Worm (Caenorhabditis elegans) whole organism, L1 larva: Measurements from ENCODE around the gene R10E8.6.
A peak's percentile ranks its signal among the peaks of the same experiment; 100 is the strongest.
"Not testable (repeated sequence)": the region's sequence is repeated elsewhere in the genome, so short reads cannot be mapped to it uniquely, and the experiment has no call there.

Experiments used
- C16A3.4 ChIP-seq: fragments of 150-350 bp; optimal IDR thresholded peaks from 2 replicates; lab custom pipeline; 2014; ENCODE audit warnings: missing biosample characterization, missing genetic modification characterization
- C34B4.2 ChIP-seq: sonication (generic microtip); optimal IDR thresholded peaks from 2 replicates; lab custom pipeline; 2017; ENCODE audit warnings: mild to moderate bottlenecking, missing genetic modification characterization, missing compliant biosample characterization
- Y116A8C.19 ChIP-seq: sonication (generic microtip); optimal IDR thresholded peaks from 2 replicates; lab custom pipeline; 2016; ENCODE audit warnings: missing compliant biosample characterization, missing genetic modification characterization, borderline replicate concordance
- blmp-1 ChIP-seq: fragments of 150-350 bp; optimal IDR thresholded peaks from 2 replicates; lab custom pipeline; 2014; ENCODE audit warnings: missing biosample characterization, missing genetic modification characterization
- ceh-82 ChIP-seq, 3 experiments: fragments of 150-350 bp in 1 of 3; sonication (generic microtip) in 2 of 3; optimal IDR thresholded peaks; 2 replicates each; lab custom pipeline; 2014 to 2017; ENCODE audit warnings: missing biosample characterization in 3 of 3, missing genetic modification characterization in 3 of 3
- ceh-90 ChIP-seq: sonication (generic microtip); optimal IDR thresholded peaks from 2 replicates; lab custom pipeline; 2016; ENCODE audit warnings: missing genetic modification characterization, missing compliant biosample characterization
- ces-1 ChIP-seq: fragments of 150-350 bp; optimal IDR thresholded peaks from 2 replicates; lab custom pipeline; 2014; ENCODE audit warnings: missing biosample characterization, missing genetic modification reagents, missing genetic modification characterization
- dpl-1 ChIP-seq, 3 experiments: fragments of 150-350 bp in 2 of 3; sonication (generic microtip) in 1 of 3; optimal IDR thresholded peaks; 2 replicates each; lab custom pipeline; 2014 to 2017; ENCODE audit warnings: missing biosample characterization in 3 of 3, missing genetic modification characterization in 3 of 3, missing genetic modification reagents in 3 of 3
- efl-1 ChIP-seq, 4 experiments: fragments of 150-350 bp; optimal IDR thresholded peaks in 3 of 4; peaks in 1 of 4; 1 replicate in 1 of 4; 2 replicates in 3 of 4; lab custom pipeline; 2014; ENCODE audit warnings: missing biosample characterization in 2 of 4, missing genetic modification characterization in 2 of 4, missing genetic modification reagents in 2 of 4
- efl-3 ChIP-seq: fragments of 200-800 bp; sonication (Bioruptor generic); optimal IDR thresholded peaks from 2 replicates; lab custom pipeline; 2018; ENCODE audit warnings: mild to moderate bottlenecking, missing genetic modification characterization, missing compliant biosample characterization
- egl-27 ChIP-seq, 2 experiments: fragments of 150-350 bp in 1 of 2; sonication (generic microtip); optimal IDR thresholded peaks; 3 replicates each; lab custom pipeline; 2017 to 2018; ENCODE audit warnings: missing biosample characterization in 2 of 2, missing genetic modification characterization in 2 of 2, missing genetic modification reagents in 2 of 2
- elt-2 ChIP-seq: sonication (generic microtip); optimal IDR thresholded peaks from 2 replicates; lab custom pipeline; 2016; ENCODE audit warnings: missing genetic modification characterization, mild to moderate bottlenecking, inconsistent platforms, missing compliant biosample characterization, missing genetic modification reagents
- fkh-10 ChIP-seq: sonication (generic microtip); optimal IDR thresholded peaks from 2 replicates; lab custom pipeline; 2017; ENCODE audit warnings: missing biosample characterization, missing genetic modification reagents, missing genetic modification characterization
- hlh-17 ChIP-seq: fragments of 200-800 bp; sonication (Bioruptor generic); optimal IDR thresholded peaks from 2 replicates; lab custom pipeline; 2018; ENCODE audit warnings: missing genetic modification characterization, mild to moderate bottlenecking, missing compliant biosample characterization, moderate library complexity, borderline replicate concordance
- hpl-2 ChIP-seq: fragments of 150-350 bp; optimal IDR thresholded peaks from 2 replicates; lab custom pipeline; 2014; ENCODE audit warnings: missing biosample characterization, missing genetic modification reagents, missing genetic modification characterization
- isw-1 ChIP-seq: fragments of 200-800 bp; sonication (Bioruptor generic); IDR thresholded peaks from 2 replicates; pipeline ENCODE4 v1.3.6; 2022; ENCODE audit warnings: missing genetic modification characterization, missing compliant biosample characterization
- lin-15B ChIP-seq: fragments of 150-350 bp; sonication (generic microtip); optimal IDR thresholded peaks from 3 replicates; lab custom pipeline; 2014; ENCODE audit warnings: missing biosample characterization, missing genetic modification characterization
- lin-35 ChIP-seq, 2 experiments: fragments of 150-350 bp; optimal IDR thresholded peaks; 2 replicates each; lab custom pipeline; 2014; ENCODE audit warnings: missing biosample characterization in 2 of 2, missing genetic modification characterization in 2 of 2, missing genetic modification reagents in 2 of 2
- lir-3 ChIP-seq: sonication (generic microtip); optimal IDR thresholded peaks from 2 replicates; lab custom pipeline; 2016; ENCODE audit warnings: mild to moderate bottlenecking, missing genetic modification characterization, moderate library complexity, missing compliant biosample characterization; ENCODE audit not compliant: poor library complexity
- lsy-2 ChIP-seq, 2 experiments: fragments of 150-350 bp; optimal IDR thresholded peaks; 2 replicates each; lab custom pipeline; 2014; ENCODE audit warnings: missing biosample characterization in 2 of 2, missing genetic modification characterization in 2 of 2
- mdl-1 ChIP-seq, 2 experiments: fragments of 150-350 bp; optimal IDR thresholded peaks; 2 replicates each; lab custom pipeline; 2014 to 2017; ENCODE audit warnings: missing biosample characterization in 2 of 2, missing genetic modification characterization in 2 of 2, inconsistent platforms in 1 of 2
- mep-1 ChIP-seq: fragments of 150-350 bp; optimal IDR thresholded peaks from 2 replicates; lab custom pipeline; 2014; ENCODE audit warnings: missing biosample characterization, missing genetic modification characterization
- nhr-12 ChIP-seq: sonication (generic microtip); optimal IDR thresholded peaks from 2 replicates; lab custom pipeline; 2017; ENCODE audit warnings: missing biosample characterization, missing genetic modification characterization
- nhr-20 ChIP-seq: sonication (generic microtip); optimal IDR thresholded peaks from 2 replicates; lab custom pipeline; 2016; ENCODE audit warnings: mild to moderate bottlenecking, missing genetic modification characterization, missing compliant biosample characterization
- nhr-28 ChIP-seq: fragments of 150-350 bp; optimal IDR thresholded peaks from 2 replicates; lab custom pipeline; 2014; ENCODE audit warnings: missing biosample characterization, missing genetic modification characterization
- nhr-71 ChIP-seq: sonication (generic microtip); optimal IDR thresholded peaks from 2 replicates; lab custom pipeline; 2016; ENCODE audit warnings: mild to moderate bottlenecking, missing genetic modification characterization, moderate library complexity, missing compliant biosample characterization
- nhr-76 ChIP-seq: sonication (generic microtip); optimal IDR thresholded peaks from 2 replicates; lab custom pipeline; 2017; ENCODE audit warnings: missing biosample characterization, missing genetic modification characterization
- pag-3 ChIP-seq: sonication (generic microtip); optimal IDR thresholded peaks from 2 replicates; lab custom pipeline; 2017; ENCODE audit warnings: missing genetic modification characterization, mild to moderate bottlenecking, missing compliant biosample characterization, antibody characterized with exemption, borderline replicate concordance; ENCODE audit not compliant: insufficient read depth
- sptf-1 ChIP-seq: fragments of 150-350 bp; optimal IDR thresholded peaks from 2 replicates; lab custom pipeline; 2014; ENCODE audit warnings: missing biosample characterization, missing genetic modification characterization
- tlp-1 ChIP-seq: fragments of 150-350 bp; optimal IDR thresholded peaks from 2 replicates; lab custom pipeline; 2014; ENCODE audit warnings: missing biosample characterization, missing genetic modification characterization
- unc-62 ChIP-seq: fragments of 150-350 bp; optimal IDR thresholded peaks from 2 replicates; lab custom pipeline; 2014; ENCODE audit warnings: missing biosample characterization, missing genetic modification reagents, missing genetic modification characterization
- vab-15 ChIP-seq: sonication (generic microtip); optimal IDR thresholded peaks from 2 replicates; lab custom pipeline; 2017; ENCODE audit warnings: missing genotype, mild to moderate bottlenecking, missing genetic modification characterization, missing compliant biosample characterization
- xbp-1 ChIP-seq: sonication (generic microtip); optimal IDR thresholded peaks from 2 replicates; lab custom pipeline; 2016; ENCODE audit warnings: missing genetic modification characterization, missing compliant biosample characterization
- zip-4 ChIP-seq: fragments of 200-800 bp; sonication (Bioruptor generic); optimal IDR thresholded peaks from 2 replicates; lab custom pipeline; 2018; ENCODE audit warnings: mild to moderate bottlenecking, missing genetic modification characterization, moderate library complexity, missing compliant biosample characterization

Gene R10E8.6

DNA sequence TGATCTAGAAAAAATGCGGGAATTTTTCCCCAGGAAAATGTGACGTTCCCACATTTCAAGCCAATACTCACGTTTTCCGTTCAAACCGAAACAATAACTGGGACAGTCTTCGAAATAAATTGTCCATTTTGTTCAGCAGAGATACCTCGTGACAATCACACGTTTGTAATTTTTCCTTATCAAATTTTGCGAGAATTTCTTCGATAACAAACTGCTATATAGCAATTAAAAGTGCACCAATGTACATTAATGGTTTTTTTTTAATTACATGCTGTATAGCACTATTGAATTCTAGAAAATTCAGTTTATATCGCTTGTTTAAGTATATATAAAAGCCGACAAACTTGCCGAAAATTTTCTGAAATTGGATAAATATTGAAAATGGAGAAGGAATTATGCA is at the start of gene R10E8.6:
TSS of gene R10E8.6 (minus strand) at position 154 of the 400 bp plus-strand sequence.
- TF ChIP-seq sptf-1 (tag; lab: Kevin White, UChicago) (no peak), ceh-82 (tag; optimal IDR thresholded peaks at IDR 0.05; lab: Kevin White, UChicago) (no peak), xbp-1 (tag; lab: Kevin White, UChicago) (no peak), dpl-1 (GFP tag; optimal IDR thresholded peaks at IDR 0.05; lab: Kevin White, UChicago) (no peak), efl-1 (optimal IDR thresholded peaks at IDR 0.05; lab: Kevin White, UChicago) (no peak), efl-1 (GFP tag; optimal IDR thresholded peaks at IDR 0.05 in 1 of 2; lab: Kevin White, UChicago) (peak in 1 of 2 experiments; percentile 36), C34B4.2 (tag; lab: Kevin White, UChicago) (no peak), nhr-20 (tag; lab: Kevin White, UChicago) (no peak), hpl-2 (GFP tag; lab: Kevin White, UChicago) (no peak), nhr-12 (tag; lab: Kevin White, UChicago) (no peak), unc-62 (GFP tag; lab: Kevin White, UChicago) (no peak), efl-3 (GFP tag; lab: Kevin White, UChicago) (no peak), tlp-1 (tag; lab: Kevin White, UChicago) (peak; percentile 52), C16A3.4 (tag; lab: Kevin White, UChicago) (no peak), lin-35 (GFP tag; optimal IDR thresholded peaks at IDR 0.05; lab: Kevin White, UChicago) (peak in 1 of 2 experiments; percentile 29), elt-2 (tag; lab: Kevin White, UChicago) (peak; percentile 78), egl-27 (tag; optimal IDR thresholded peaks at IDR 0.05; lab: Kevin White, UChicago) (no peak), mdl-1 (tag; optimal IDR thresholded peaks at IDR 0.05; lab: Kevin White, UChicago) (no peak)

ce11 chrV:18302414-18302813 is 36.2 kb upstream of the R10E8.6 start, which contains the start of gene Y51A2A.6:
Gene Y51A2A.6, plus strand, starts transcription at chrV:18302714.
- not testable (repeated sequence) for TF ChIP-seq nhr-71 (tag; lab: Kevin White, UChicago); lir-3 (tag; lab: Kevin White, UChicago); lsy-2 (tag; optimal IDR thresholded peaks at IDR 0.05; lab: Kevin White, UChicago)

ce11 chrV:18299313-18299712 is 33.1 kb upstream of the R10E8.6 start:
- TF ChIP-seq lin-15B (no peak), ces-1 (GFP tag; lab: Kevin White, UChicago) (no peak), blmp-1 (tag; lab: Kevin White, UChicago) (no peak), nhr-71 (tag; lab: Kevin White, UChicago) (no peak), fkh-10 (GFP tag; lab: Kevin White, UChicago) (no peak), zip-4 (GFP tag; lab: Kevin White, UChicago) (no peak), hlh-17 (GFP tag; lab: Kevin White, UChicago) (no peak), ceh-90 (tag; lab: Kevin White, UChicago) (no peak), isw-1 (no peak), Y116A8C.19 (tag; lab: Kevin White, UChicago) (no peak), nhr-76 (tag; lab: Kevin White, UChicago) (no peak), mep-1 (tag; lab: Kevin White, UChicago) (no peak), pag-3 (tag; lab: Kevin White, UChicago) (no peak)
- TF ChIP-seq, all 84 proteins: peak for 0

- TF ChIP-seq nhr-28 (tag; lab: Kevin White, UChicago), result no peak
- TF ChIP-seq vab-15, result no peak
Observed at ce11 chrV:18298506-18298905, 32.3 kb upstream of the R10E8.6 start, which contains the start of gene Y51A2A.5. Gene Y51A2A.5, plus strand, starts transcription at chrV:18298806.
